Worm (Caenorhabditis elegans): ENCODE measurements around the gene F13H6.5.

- no peak for TF ChIP-seq ccch-3 (GFP tag; optimal IDR thresholded peaks at IDR 0.05)
- TF ChIP-seq pha-4 (tag; optimal IDR thresholded peaks at IDR 0.05): no peak
- no peak for TF ChIP-seq ceh-79 (tag; optimal IDR thresholded peaks at IDR 0.05)
- TF ChIP-seq pbrm-1 (GFP tag; IDR thresholded peaks at IDR 0.05): no peak
- TF ChIP-seq B0336.3 (GFP tag; IDR thresholded peaks at IDR 0.05): no peak
- TF ChIP-seq snpc-4 (GFP tag; optimal IDR thresholded peaks at IDR 0.05): no peak
- TF ChIP-seq snpc-4 (tag; optimal IDR thresholded peaks at IDR 0.05): no peak
- TF ChIP-seq nfyb-1 (GFP tag; IDR thresholded peaks at IDR 0.05): no peak
Observed at ce11 chrV:6344531-6345171, 30.1 kb downstream of the F13H6.5 start.

Measured in whole organism, young adult.